Fruit fly (Drosophila melanogaster): Measurements from ENCODE around the gene Ugt37E1.

Gene Ugt37E1

dm6 chr2L:16798705-16799104, 2.3 kb downstream of the Ugt37E1 start, which contains the start of gene Ugt37D1:
Gene Ugt37D1 (plus strand): TSS chr2L:16799025.
- TF ChIP-seq CG42726 (GFP tag; IDR thresholded peaks at IDR 0.05; ENCODE audit: partially characterized antibody) = no peak
- TF ChIP-seq otp (GFP tag; IDR thresholded peaks at IDR 0.05) = no peak
- no peak for TF ChIP-seq luna (GFP tag; optimal IDR thresholded peaks at IDR 0.05)
- no peak for TF ChIP-seq vfl (GFP tag; optimal IDR thresholded peaks at IDR 0.05)
- TF ChIP-seq Antp (GFP tag; optimal IDR thresholded peaks at IDR 0.05) = no peak
- TF ChIP-seq Scr (GFP tag; IDR thresholded peaks at IDR 0.05; ENCODE audit: partially characterized antibody) = no peak
- TF ChIP-seq CG8944 (GFP tag; optimal IDR thresholded peaks at IDR 0.05) = no peak
- no peak for TF ChIP-seq lbe (GFP tag; optimal IDR thresholded peaks at IDR 0.05)
- TF ChIP-seq Pdp1 (GFP tag; optimal IDR thresholded peaks at IDR 0.05) = peak in 1 of 2 experiments; percentile 68
- 0 out of 2 replicates have a peak, but pooled peaks have one; percentile 32 for TF ChIP-seq stc (GFP tag; IDR thresholded peaks at IDR 0.05)
- no peak for TF ChIP-seq B-H2 (GFP tag; optimal IDR thresholded peaks at IDR 0.05)
- peak; percentile 70; the same call in 1 of the 3 replicates for TF ChIP-seq CG11695 (GFP tag; IDR thresholded peaks at IDR 0.05)
- peak; percentile 5 for TF ChIP-seq CG15269 (tag; optimal IDR thresholded peaks at IDR 0.05)
- TF ChIP-seq CG12769 (tag; optimal IDR thresholded peaks at IDR 0.05) = peak; percentile 52
- no peak for TF ChIP-seq sna (GFP tag; IDR thresholded peaks at IDR 0.05; ENCODE audit: partially characterized antibody)
- no peak for TF ChIP-seq Dad (GFP tag; optimal IDR thresholded peaks at IDR 0.05)
- peak; percentile 26 for TF ChIP-seq Jarid2 (GFP tag; optimal IDR thresholded peaks at IDR 0.05)
- TF ChIP-seq chinmo (GFP tag; IDR thresholded peaks at IDR 0.05; ENCODE audit: partially characterized antibody) = 0 out of 4 replicates have a peak, but pooled peaks have one; percentile 66
- TF ChIP-seq Six4 (GFP tag; optimal IDR thresholded peaks at IDR 0.05) = no peak
- TF ChIP-seq aop (GFP tag; IDR thresholded peaks at IDR 0.05) = no peak
- no peak for TF ChIP-seq Poxn (GFP tag; IDR thresholded peaks at IDR 0.05)
- TF ChIP-seq Hr78 (GFP tag; optimal IDR thresholded peaks at IDR 0.05) = peak in 1 of 2 experiments; percentile 30
- TF ChIP-seq sug (tag; optimal IDR thresholded peaks at IDR 0.05) = peak; percentile 9
- peak; percentile 24 for TF ChIP-seq Meics (GFP tag; optimal IDR thresholded peaks at IDR 0.05)
- peak; percentile 40 for TF ChIP-seq sens (GFP tag)
- TF ChIP-seq kah (GFP tag; optimal IDR thresholded peaks at IDR 0.05) = peak; percentile 99
- TF ChIP-seq CG43689 (GFP tag; IDR thresholded peaks at IDR 0.05) = no peak
- TF ChIP-seq Bteb2 (GFP tag; optimal IDR thresholded peaks at IDR 0.05) = no peak
- TF ChIP-seq row (GFP tag; IDR thresholded peaks at IDR 0.05) = no peak; the same call in 2 of the 3 replicates
- TF ChIP-seq CkIIα-i1 (GFP tag; IDR thresholded peaks at IDR 0.05) = no peak
- no peak for TF ChIP-seq HLH3B (GFP tag; IDR thresholded peaks at IDR 0.05)
- TF ChIP-seq CG14050 (GFP tag; IDR thresholded peaks at IDR 0.05) = no peak
- TF ChIP-seq CG4707 (GFP tag; optimal IDR thresholded peaks at IDR 0.05) = no peak
- TF ChIP-seq Trl (optimal IDR thresholded peaks at IDR 0.05) = peak; percentile 40 to 71
- no peak for TF ChIP-seq Trl (GFP tag; optimal IDR thresholded peaks at IDR 0.05)
- no peak for TF ChIP-seq trh (GFP tag; optimal IDR thresholded peaks at IDR 0.05)
- TF ChIP-seq Deaf1 (tag; optimal IDR thresholded peaks at IDR 0.05) = peak; percentile 81
- no peak for TF ChIP-seq Hmx (GFP tag; optimal IDR thresholded peaks at IDR 0.05)
- TF ChIP-seq Abd-B (GFP tag; optimal IDR thresholded peaks at IDR 0.05) = no peak
- TF ChIP-seq chm (GFP tag; IDR thresholded peaks at IDR 0.05) = 0 out of 2 replicates have a peak, but pooled peaks have one; percentile 12
- peak; percentile 31 for TF ChIP-seq Med (GFP tag)
- TF ChIP-seq dati (GFP tag; IDR thresholded peaks at IDR 0.05) = no peak
- TF ChIP-seq CG9727 (GFP tag; optimal IDR thresholded peaks at IDR 0.05) = no peak
- no peak for TF ChIP-seq repo (GFP tag; optimal IDR thresholded peaks at IDR 0.05)

All from whole organism, embryonic.